Worm (Caenorhabditis elegans): ENCODE data around the gene Y51A2A.16.

ce11 chrV:18246077-18246476, 34.6 kb downstream of the Y51A2A.16 start:
- TF ChIP-seq ceh-82 (tag; optimal IDR thresholded peaks at IDR 0.05) (no peak), ama-1 (optimal IDR thresholded peaks at IDR 0.05) (no peak), ztf-11 (tag; optimal IDR thresholded peaks at IDR 0.05) (no peak), fkh-10 (GFP tag; optimal IDR thresholded peaks at IDR 0.05) (no peak), nfya-1 (tag; optimal IDR thresholded peaks at IDR 0.05; ENCODE audit: insufficient read depth) (no peak)

Data from whole organism, L3 larva.